Fruit fly (Drosophila melanogaster) whole organism, embryonic: ENCODE measurements around the gene Pdzd8.

Source experiments
- CG11093 ChIP-seq: fragments of 200-800 bp; sonication (Bioruptor generic); IDR thresholded peaks from 3 replicates; pipeline ENCODE4 v1.3.6; 2022; ENCODE audit warnings: missing biosample characterization, missing genetic modification characterization
- CG12071 ChIP-seq: fragments of 200-800 bp; sonication (Bioruptor generic); optimal IDR thresholded peaks from 3 replicates; lab custom pipeline; 2018; ENCODE audit warnings: missing biosample characterization, mild to moderate bottlenecking, missing genetic modification characterization
- CG12942 ChIP-seq: fragments of 200-800 bp; sonication (Bioruptor generic); optimal IDR thresholded peaks from 3 replicates; lab custom pipeline; 2016; ENCODE audit warnings: missing biosample characterization, missing genetic modification characterization
- CG13123 ChIP-seq: fragments of 200-800 bp; sonication (Bioruptor generic); optimal IDR thresholded peaks from 2 replicates; lab custom pipeline; 2016; ENCODE audit warnings: missing biosample characterization, missing genetic modification characterization
- CG15073 ChIP-seq: fragments of 200-800 bp; sonication (Bioruptor generic); optimal IDR thresholded peaks from 2 replicates; lab custom pipeline; 2016; ENCODE audit warnings: missing biosample characterization, missing genetic modification characterization
- CG15479 ChIP-seq: fragments of 200-800 bp; sonication (Bioruptor generic); optimal IDR thresholded peaks from 3 replicates; lab custom pipeline; 2019; ENCODE audit warnings: missing biosample characterization, mild to moderate bottlenecking, missing genetic modification characterization, moderate library complexity
- CG17385 ChIP-seq: fragments of 200-800 bp; sonication (Bioruptor generic); optimal IDR thresholded peaks from 3 replicates; lab custom pipeline; 2018; ENCODE audit warnings: missing biosample characterization, mild to moderate bottlenecking, missing genetic modification characterization
- CG2875 ChIP-seq: fragments of 200-800 bp; sonication (Bioruptor generic); optimal IDR thresholded peaks from 2 replicates; lab custom pipeline; 2017; ENCODE audit warnings: missing biosample characterization, mild to moderate bottlenecking, missing genetic modification characterization, missing genetic modification reagents
- CG3065 ChIP-seq: fragments of 200-800 bp; sonication (Bioruptor generic); optimal IDR thresholded peaks from 2 replicates; lab custom pipeline; 2016; ENCODE audit warnings: missing biosample characterization, missing genetic modification characterization
- CG34376 ChIP-seq: fragments of 200-800 bp; sonication (Bioruptor generic); optimal IDR thresholded peaks from 2 replicates; lab custom pipeline; 2018; ENCODE audit warnings: missing biosample characterization, mild to moderate bottlenecking, missing genetic modification characterization
- CG3838 ChIP-seq: fragments of 200-800 bp; sonication (Bioruptor generic); optimal IDR thresholded peaks from 3 replicates; lab custom pipeline; 2016; ENCODE audit warnings: missing biosample characterization, missing genetic modification characterization
- CG6254 ChIP-seq: fragments of 200-800 bp; sonication (Bioruptor generic); optimal IDR thresholded peaks from 3 replicates; lab custom pipeline; 2017; ENCODE audit warnings: mild to moderate bottlenecking, missing biosample characterization, missing genetic modification reagents, missing genetic modification characterization
- CG6854 ChIP-seq: fragments of 200-800 bp; sonication (Bioruptor generic); optimal IDR thresholded peaks from 3 replicates; lab custom pipeline; 2017; ENCODE audit warnings: missing biosample characterization, mild to moderate bottlenecking, missing genetic modification characterization
- CG8944 ChIP-seq: fragments of 200-800 bp; sonication (Bioruptor generic); optimal IDR thresholded peaks from 3 replicates; lab custom pipeline; 2016; ENCODE audit warnings: missing biosample characterization, missing genetic modification characterization
- CTCF ChIP-seq: fragments of 200-800 bp; sonication (Bioruptor generic); optimal IDR thresholded peaks from 2 replicates; lab custom pipeline; 2017; ENCODE audit warnings: missing biosample characterization, mild to moderate bottlenecking, missing genetic modification characterization, moderate library complexity
- D ChIP-seq, 2 experiments: fragments of 200-800 bp in 1 of 2; fragments of >200 bp in 1 of 2; sonication (Bioruptor generic) in 1 of 2; optimal IDR thresholded peaks; 2 replicates in 1 of 2; 3 replicates in 1 of 2; lab custom pipeline; 2017; ENCODE audit warnings: mild to moderate bottlenecking in 1 of 2, missing biosample characterization in 1 of 2, missing genetic modification characterization in 1 of 2, missing genetic modification reagents in 1 of 2
- Dip2 ChIP-seq: fragments of 200-800 bp; sonication (Bioruptor generic); IDR thresholded peaks from 2 replicates; pipeline ENCODE4 v1.3.6; 2022; ENCODE audit warnings: missing biosample characterization, missing genetic modification characterization
- Hmx ChIP-seq: fragments of 200-800 bp; sonication (Bioruptor generic); optimal IDR thresholded peaks from 2 replicates; lab custom pipeline; 2016; ENCODE audit warnings: missing biosample characterization, missing genetic modification characterization
- Med ChIP-seq: fragments of 200-800 bp; sonication (Bioruptor generic); peaks from one replicate; lab custom pipeline; 2016; ENCODE audit warnings: missing biosample characterization, missing genetic modification characterization, mild to moderate bottlenecking, inconsistent platforms, moderate library complexity
- Pdp1 ChIP-seq, 2 experiments: fragments of 200-800 bp; sonication (Bioruptor generic); optimal IDR thresholded peaks; 3 replicates each; lab custom pipeline; 2016; ENCODE audit warnings: missing biosample characterization in 2 of 2, missing genetic modification characterization in 2 of 2, mild to moderate bottlenecking in 1 of 2, moderate library complexity in 1 of 2
- Trl ChIP-seq, 3 experiments: fragments of >200 bp in 2 of 3; fragments of 200-800 bp in 1 of 3; sonication (Bioruptor generic) in 1 of 3; optimal IDR thresholded peaks; 2 replicates in 1 of 3; 3 replicates in 2 of 3; lab custom pipeline; 2016 to 2017; ENCODE audit warnings: missing biosample characterization in 1 of 3, missing genetic modification characterization in 1 of 3
- YL-1 ChIP-seq: fragments of 200-800 bp; sonication (Bioruptor generic); optimal IDR thresholded peaks from 3 replicates; lab custom pipeline; 2017; ENCODE audit warnings: missing biosample characterization, mild to moderate bottlenecking, missing genetic modification characterization
- btn ChIP-seq: fragments of 200-800 bp; sonication (Bioruptor generic); optimal IDR thresholded peaks from 2 replicates; lab custom pipeline; 2016; ENCODE audit warnings: missing biosample characterization, missing genetic modification characterization
- cad ChIP-seq: fragments of >200 bp; optimal IDR thresholded peaks from 2 replicates; lab custom pipeline; 2017; ENCODE audit warnings: missing biosample characterization, missing genetic modification characterization
- cas ChIP-seq: fragments of 200-800 bp; sonication (Bioruptor generic); IDR thresholded peaks from 2 replicates; pipeline ENCODE4 v1.3.6; 2022; ENCODE audit warnings: missing biosample characterization, missing genetic modification characterization
- cg ChIP-seq: fragments of 200-800 bp; sonication (Bioruptor generic); optimal IDR thresholded peaks from 3 replicates; lab custom pipeline; 2019; ENCODE audit warnings: missing biosample characterization, mild to moderate bottlenecking, missing genetic modification characterization, moderate library complexity
- chinmo ChIP-seq: fragments of 200-800 bp; sonication (Bioruptor generic); IDR thresholded peaks from 4 replicates; pipeline ENCODE4 v1.3.6; 2022; ENCODE audit warnings: missing biosample characterization, missing genetic modification characterization; ENCODE audit not compliant: partially characterized antibody
- cwo ChIP-seq: fragments of 200-800 bp; sonication (Bioruptor generic); optimal IDR thresholded peaks from 3 replicates; lab custom pipeline; 2017; ENCODE audit warnings: missing biosample characterization, missing genetic modification characterization, mild to moderate bottlenecking, moderate library complexity, missing genetic modification reagents
- exex ChIP-seq: fragments of 200-800 bp; sonication (Bioruptor generic); optimal IDR thresholded peaks from 4 replicates; lab custom pipeline; 2018; ENCODE audit warnings: missing biosample characterization, mild to moderate bottlenecking, missing genetic modification characterization, moderate library complexity
- fu2 ChIP-seq: fragments of 200-800 bp; sonication (Bioruptor generic); optimal IDR thresholded peaks from 2 replicates; lab custom pipeline; 2016; ENCODE audit warnings: missing biosample characterization, missing genetic modification characterization
- grau ChIP-seq: fragments of 200-800 bp; optimal IDR thresholded peaks from 3 replicates; lab custom pipeline; 2019; ENCODE audit warnings: missing biosample characterization, mild to moderate bottlenecking, missing genetic modification characterization, moderate library complexity
- grn ChIP-seq: fragments of 200-800 bp; sonication (Bioruptor generic); optimal IDR thresholded peaks from 3 replicates; lab custom pipeline; 2017; ENCODE audit warnings: missing biosample characterization, missing genetic modification characterization
- lilli ChIP-seq: fragments of 200-800 bp; sonication (Bioruptor generic); optimal IDR thresholded peaks from 3 replicates; lab custom pipeline; 2016; ENCODE audit warnings: missing biosample characterization, missing genetic modification characterization
- lmd ChIP-seq: fragments of 200-800 bp; sonication (Bioruptor generic); IDR thresholded peaks from 2 replicates; pipeline ENCODE4 v1.3.6; 2022; ENCODE audit warnings: missing biosample characterization, missing genetic modification characterization
- mirr ChIP-seq: fragments of 200-800 bp; sonication (Bioruptor generic); optimal IDR thresholded peaks from 3 replicates; lab custom pipeline; 2018; ENCODE audit warnings: missing biosample characterization, mild to moderate bottlenecking, missing genetic modification characterization
- mld ChIP-seq: fragments of 200-800 bp; sonication (Bioruptor generic); IDR thresholded peaks from 3 replicates; pipeline ENCODE4 v1.3.6; 2022; ENCODE audit warnings: missing biosample characterization, missing genetic modification characterization; ENCODE audit not compliant: partially characterized antibody
- nom ChIP-seq: fragments of 200-800 bp; sonication (Bioruptor generic); optimal IDR thresholded peaks from 2 replicates; lab custom pipeline; 2017; ENCODE audit warnings: missing biosample characterization, missing genetic modification characterization, mild to moderate bottlenecking, moderate library complexity, missing genetic modification reagents
- pzg ChIP-seq: fragments of 200-800 bp; sonication (Bioruptor generic); optimal IDR thresholded peaks from 3 replicates; lab custom pipeline; 2018; ENCODE audit warnings: missing biosample characterization, mild to moderate bottlenecking, missing genetic modification characterization, moderate library complexity
- row ChIP-seq: fragments of 200-800 bp; sonication (Bioruptor generic); IDR thresholded peaks from 3 replicates; pipeline ENCODE4 v1.3.6; 2022; ENCODE audit warnings: missing biosample characterization, missing genetic modification characterization
- sd ChIP-seq: fragments of 200-800 bp; sonication (Bioruptor generic); optimal IDR thresholded peaks from 3 replicates; lab custom pipeline; 2018; ENCODE audit warnings: missing biosample characterization, mild to moderate bottlenecking, missing genetic modification characterization, moderate library complexity
- seq ChIP-seq: fragments of 200-800 bp; sonication (Bioruptor generic); IDR thresholded peaks from 2 replicates; pipeline ENCODE4 v1.3.6; 2022; ENCODE audit warnings: missing biosample characterization, missing genetic modification characterization
- sr ChIP-seq: fragments of 200-800 bp; sonication (Bioruptor generic); IDR thresholded peaks from 3 replicates; pipeline ENCODE4 v1.3.6; 2022; ENCODE audit warnings: missing biosample characterization, missing genetic modification characterization
- sug ChIP-seq: fragments of 200-800 bp; optimal IDR thresholded peaks from 2 replicates; lab custom pipeline; 2019; ENCODE audit warnings: missing biosample characterization, mild to moderate bottlenecking, missing genetic modification characterization, moderate library complexity
- yki ChIP-seq: fragments of >200 bp; optimal IDR thresholded peaks from 3 replicates; lab custom pipeline; 2018

Gene Pdzd8

DNA sequence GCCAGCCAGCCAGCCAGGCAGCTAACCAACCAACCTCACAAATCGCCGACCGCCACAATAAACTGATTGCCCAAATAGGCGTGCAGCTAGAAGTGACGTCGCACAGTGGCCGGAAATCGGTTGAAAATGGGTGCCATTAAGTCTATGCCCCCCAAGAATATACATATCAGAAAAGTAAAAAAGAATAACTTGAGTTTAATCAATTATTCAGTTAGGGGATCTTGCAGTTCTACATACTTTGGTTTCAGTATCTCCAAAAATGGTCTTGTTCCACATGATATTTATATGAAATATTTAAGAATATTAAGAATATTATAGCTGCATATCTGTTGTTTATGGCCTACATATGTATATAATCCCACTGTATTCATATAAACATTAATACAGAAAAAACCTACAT is 45.3 kb downstream of the Pdzd8 start (continued):
- TF ChIP-seq lmd (GFP tag; lab: Robert Waterston, UW), result peak; percentile 50; the same call in 1 of the 2 replicates
- no peak for TF ChIP-seq YL-1 (GFP tag; lab: Kevin White, UChicago)
- no peak for TF ChIP-seq D (optimal IDR thresholded peaks at IDR 0.05; lab: Kevin White, UChicago)
- no peak for TF ChIP-seq D (GFP tag; optimal IDR thresholded peaks at IDR 0.05; lab: Kevin White, UChicago)
- TF ChIP-seq CG17385 (GFP tag; lab: Kevin White, UChicago), result peak; percentile 51
- TF ChIP-seq sd (tag; lab: Kevin White, UChicago), result peak; percentile 20
- no peak for TF ChIP-seq CG12942 (GFP tag; lab: Kevin White, UChicago)
- TF ChIP-seq CG3065 (GFP tag; lab: Kevin White, UChicago), result no peak
- no peak for TF ChIP-seq yki (lab: Kevin White, UChicago)
- no peak for TF ChIP-seq CG2875 (GFP tag; lab: Kevin White, UChicago)
- TF ChIP-seq CG6854 (GFP tag; lab: Kevin White, UChicago), result peak; percentile 24

DNA sequence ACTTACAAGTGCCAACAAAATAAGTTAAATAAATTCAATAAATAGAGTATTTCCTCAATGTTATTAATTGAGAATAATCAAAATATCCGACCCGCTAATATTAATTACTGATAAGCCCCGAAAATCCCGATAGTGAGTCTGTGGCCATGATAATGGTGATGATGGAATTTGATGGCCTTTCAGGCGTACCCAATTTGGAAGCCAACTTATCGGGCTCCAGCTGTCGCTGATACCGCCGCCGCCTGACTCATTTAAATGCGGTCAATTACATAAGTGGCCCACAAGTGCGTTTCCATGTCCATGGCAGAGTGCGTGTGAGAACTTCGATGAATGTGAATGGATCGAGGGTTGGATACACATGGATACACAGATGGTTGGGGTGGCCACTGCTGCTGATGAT is 46.5 kb downstream of the Pdzd8 start:
- TF ChIP-seq sug (peak; percentile 51), fu2 (no peak), chinmo (GFP tag; lab: Robert Waterston, UW) (no peak), CG15073 (GFP tag; lab: Kevin White, UChicago) (no peak), grn (peak; percentile 31), mirr (peak; percentile 30), btn (GFP tag; lab: Kevin White, UChicago) (no peak), CG11093 (no peak), CTCF (GFP tag; lab: Kevin White, UChicago) (no peak), Pdp1 (GFP tag; optimal IDR thresholded peaks at IDR 0.05; lab: Kevin White, UChicago) (peak in 1 of 2 experiments; percentile 89), lilli (peak; percentile 10), exex (tag; lab: Kevin White, UChicago) (peak; percentile 85), CG34376 (GFP tag; lab: Kevin White, UChicago) (peak; percentile 58), Med (GFP tag; lab: Kevin White, UChicago) (peak; percentile 28), cad (no peak), sd (tag; lab: Kevin White, UChicago) (peak; percentile 57), grau (no peak)
- TF ChIP-seq, all 482 proteins: peak for 9

DNA sequence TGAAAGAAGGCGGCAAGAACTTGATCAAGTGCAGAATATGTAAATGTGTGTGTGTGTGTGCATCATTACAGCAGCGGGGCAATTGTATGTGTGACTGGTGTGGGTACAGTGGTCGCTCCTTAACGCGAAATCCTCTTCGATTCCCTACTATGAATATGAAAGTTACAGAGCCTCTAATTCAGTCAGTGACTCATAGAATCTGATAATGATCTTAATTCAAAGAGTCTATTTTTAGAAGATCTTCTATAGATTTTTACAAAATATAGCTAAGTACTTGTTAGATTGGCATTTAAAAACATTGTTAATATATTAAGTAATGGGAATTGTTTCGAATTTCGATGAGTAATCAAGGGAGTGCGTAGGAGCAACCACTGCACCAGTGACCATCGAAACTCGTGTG is 48.2 kb downstream of the Pdzd8 start:
- TF ChIP-seq cas (GFP tag; lab: Robert Waterston, UW) (no peak), Hmx (GFP tag; lab: Kevin White, UChicago) (no peak), row (GFP tag; lab: Robert Waterston, UW) (peak; percentile 8; the same call in 1 of the 3 replicates), CG12071 (GFP tag; lab: Kevin White, UChicago) (no peak), pzg (GFP tag; lab: Kevin White, UChicago) (no peak), grau (peak; percentile 68), CG13123 (no peak), CG15479 (GFP tag; lab: Kevin White, UChicago) (no peak), cg (peak; percentile 22), CG8944 (no peak), CG3838 (no peak), seq (no peak), CG6254 (GFP tag; lab: Kevin White, UChicago) (no peak)
- TF ChIP-seq, all 482 proteins: peak for 3

DNA sequence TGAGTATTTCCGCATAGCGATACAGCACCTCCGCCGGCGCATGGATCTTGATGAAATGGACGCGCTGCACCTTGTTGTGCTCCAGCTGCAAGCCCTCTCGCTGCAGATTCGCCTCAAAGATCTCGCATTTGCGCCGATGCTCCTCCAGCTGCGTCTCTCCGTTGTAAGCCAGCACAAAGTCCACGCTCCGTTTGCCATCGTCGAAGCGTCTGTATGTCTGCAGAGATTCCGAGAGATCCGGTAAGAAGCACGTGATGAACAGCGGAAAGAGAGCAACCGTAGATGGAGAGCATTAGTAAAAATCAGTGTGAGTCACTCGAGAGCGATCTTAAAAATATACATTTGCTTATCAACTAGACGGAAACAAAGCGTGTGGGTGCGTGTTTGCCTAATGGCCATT is 49.0 kb downstream of the Pdzd8 start:
- TF ChIP-seq Trl (optimal IDR thresholded peaks at IDR 0.05; lab: Kevin White, UChicago), result peak in 1 of 2 experiments; percentile 18
- no peak for TF ChIP-seq Trl (GFP tag; optimal IDR thresholded peaks at IDR 0.05; lab: Kevin White, UChicago)
- no peak for TF ChIP-seq mld
- no peak for TF ChIP-seq Dip2 (GFP tag; lab: Robert Waterston, UW)
- peak; percentile 88; the same call in 1 of the 3 replicates for TF ChIP-seq sr (GFP tag; lab: Robert Waterston, UW)
- TF ChIP-seq nom (GFP tag; lab: Kevin White, UChicago), result peak; percentile 69
- peak; percentile 76 for TF ChIP-seq cwo (GFP tag; lab: Kevin White, UChicago)
